Worm (Caenorhabditis elegans) whole organism, L3 larva: ENCODE measurements around the gene alx-1.

Source experiments
- R02D3.7 ChIP-seq: fragments of 150-350 bp; optimal IDR thresholded peaks from 2 replicates; lab custom pipeline; 2014; ENCODE audit warnings: missing biosample characterization, missing genetic modification characterization
- ZK546.5 ChIP-seq: sonication (generic microtip); optimal IDR thresholded peaks from 2 replicates; lab custom pipeline; 2017; ENCODE audit warnings: missing biosample characterization, missing genetic modification characterization
- aly-2 ChIP-seq: fragments of 150-350 bp; optimal IDR thresholded peaks from 2 replicates; lab custom pipeline; 2014; ENCODE audit warnings: missing biosample characterization, missing genetic modification characterization
- ama-1 ChIP-seq: fragments of 150-350 bp; optimal IDR thresholded peaks from 2 replicates; lab custom pipeline; 2018
- ceh-16 ChIP-seq: sonication (generic microtip); optimal IDR thresholded peaks from 2 replicates; lab custom pipeline; 2017; ENCODE audit warnings: missing biosample characterization, missing genetic modification characterization
- ceh-82 ChIP-seq: fragments of 150-350 bp; optimal IDR thresholded peaks from 2 replicates; lab custom pipeline; 2014; ENCODE audit warnings: missing biosample characterization, missing genetic modification characterization
- ceh-9 ChIP-seq: sonication (generic microtip); optimal IDR thresholded peaks from 2 replicates; lab custom pipeline; 2018; ENCODE audit warnings: missing biosample characterization, missing genetic modification characterization
- daf-12 ChIP-seq: fragments of 150-350 bp; optimal IDR thresholded peaks from 2 replicates; lab custom pipeline; 2014; ENCODE audit warnings: missing biosample characterization, missing genetic modification reagents, missing genetic modification characterization
- egl-27 ChIP-seq: sonication (generic microtip); optimal IDR thresholded peaks from 4 replicates; lab custom pipeline; 2017; ENCODE audit warnings: missing biosample characterization, missing genetic modification reagents, missing genetic modification characterization
- elt-1 ChIP-seq: fragments of 150-350 bp; optimal IDR thresholded peaks from 2 replicates; lab custom pipeline; 2014; ENCODE audit warnings: missing biosample characterization, missing genetic modification characterization
- elt-2 ChIP-seq: sonication (generic microtip); optimal IDR thresholded peaks from 2 replicates; lab custom pipeline; 2016; ENCODE audit warnings: missing genetic modification reagents, mild to moderate bottlenecking, missing genetic modification characterization, missing compliant biosample characterization
- elt-3 ChIP-seq, 3 experiments: fragments of 150-350 bp in 1 of 3; sonication (generic microtip) in 2 of 3; optimal IDR thresholded peaks; 2 replicates in 2 of 3; 4 replicates in 1 of 3; lab custom pipeline; 2014 to 2017; ENCODE audit warnings: missing biosample characterization in 3 of 3, missing genetic modification characterization in 3 of 3
- eor-1 ChIP-seq, 2 experiments: fragments of 150-350 bp; optimal IDR thresholded peaks; 2 replicates each; lab custom pipeline; 2014 to 2018; ENCODE audit warnings: missing biosample characterization in 2 of 2, missing genetic modification characterization in 2 of 2
- fkh-10 ChIP-seq: sonication (generic microtip); optimal IDR thresholded peaks from 2 replicates; lab custom pipeline; 2017; ENCODE audit warnings: missing biosample characterization, missing genetic modification reagents, missing genetic modification characterization
- fkh-2 ChIP-seq: fragments of 150-350 bp; optimal IDR thresholded peaks from 2 replicates; lab custom pipeline; 2014; ENCODE audit warnings: missing biosample characterization, missing genetic modification reagents, missing genetic modification characterization
- jun-1 ChIP-seq: fragments of 150-350 bp; optimal IDR thresholded peaks from 2 replicates; lab custom pipeline; 2014; ENCODE audit warnings: missing biosample characterization, missing genetic modification reagents, missing genetic modification characterization
- lin-39 ChIP-seq: fragments of 150-350 bp; optimal IDR thresholded peaks from 2 replicates; lab custom pipeline; 2018; ENCODE audit warnings: missing biosample characterization, missing genetic modification reagents, missing genetic modification characterization
- lsy-12 ChIP-seq: sonication (generic microtip); optimal IDR thresholded peaks from 2 replicates; lab custom pipeline; 2016; ENCODE audit warnings: mild to moderate bottlenecking, missing genetic modification characterization, missing compliant biosample characterization
- mml-1 ChIP-seq: fragments of 150-350 bp; sonication (generic microtip); optimal IDR thresholded peaks from 3 replicates; lab custom pipeline; 2014; ENCODE audit warnings: missing biosample characterization, missing genetic modification characterization
- nfya-1 ChIP-seq: sonication (generic microtip); optimal IDR thresholded peaks from 2 replicates; lab custom pipeline; 2017; ENCODE audit warnings: missing genetic modification characterization, mild to moderate bottlenecking, missing compliant biosample characterization, antibody characterized with exemption, moderate library complexity; ENCODE audit not compliant: insufficient read depth
- nhr-12 ChIP-seq: fragments of 150-350 bp; optimal IDR thresholded peaks from 2 replicates; lab custom pipeline; 2014; ENCODE audit warnings: missing biosample characterization, missing genetic modification characterization
- nhr-25 ChIP-seq: sonication (generic microtip); optimal IDR thresholded peaks from 2 replicates; lab custom pipeline; 2017; ENCODE audit warnings: missing biosample characterization, missing genetic modification characterization
- nhr-43 ChIP-seq: sonication (generic microtip); optimal IDR thresholded peaks from 2 replicates; lab custom pipeline; 2016; ENCODE audit warnings: mild to moderate bottlenecking, missing genetic modification characterization, missing compliant biosample characterization; ENCODE audit not compliant: poor library complexity, severe bottlenecking
- nhr-67 ChIP-seq: fragments of 150-350 bp; optimal IDR thresholded peaks from 2 replicates; lab custom pipeline; 2014; ENCODE audit warnings: missing biosample characterization, missing genetic modification characterization
- nhr-76 ChIP-seq: fragments of 150-350 bp; sonication (generic microtip); optimal IDR thresholded peaks from 5 replicates; lab custom pipeline; 2014; ENCODE audit warnings: missing biosample characterization, missing genetic modification characterization
- nhr-77 ChIP-seq: fragments of 150-350 bp; optimal IDR thresholded peaks from 2 replicates; lab custom pipeline; 2014; ENCODE audit warnings: missing biosample characterization, missing genetic modification characterization
- pha-4 ChIP-seq: fragments of 150-350 bp; optimal IDR thresholded peaks from 2 replicates; lab custom pipeline; 2014; ENCODE audit warnings: missing biosample characterization, missing genetic modification reagents, missing genetic modification characterization
- pqm-1 ChIP-seq: fragments of 150-350 bp; optimal IDR thresholded peaks from 2 replicates; lab custom pipeline; 2017; ENCODE audit warnings: missing biosample characterization, missing genetic modification characterization, inconsistent platforms
- skn-1 ChIP-seq: fragments of 150-350 bp; optimal IDR thresholded peaks from 2 replicates; lab custom pipeline; 2014; ENCODE audit warnings: missing biosample characterization, missing genetic modification characterization
- unc-39 ChIP-seq: sonication (generic microtip); optimal IDR thresholded peaks from 4 replicates; lab custom pipeline; 2017; ENCODE audit warnings: missing biosample characterization, missing genetic modification characterization
- unc-62 ChIP-seq: fragments of 150-350 bp; sonication (generic microtip); optimal IDR thresholded peaks from 4 replicates; lab custom pipeline; 2014; ENCODE audit warnings: missing biosample characterization, missing genetic modification reagents, missing genetic modification characterization
- zag-1 ChIP-seq: fragments of 150-350 bp; optimal IDR thresholded peaks from 2 replicates; lab custom pipeline; 2014; ENCODE audit warnings: missing biosample characterization, missing genetic modification characterization
- ztf-4 ChIP-seq: fragments of 150-350 bp; optimal IDR thresholded peaks from 2 replicates; lab custom pipeline; 2014; ENCODE audit warnings: missing biosample characterization, missing genetic modification characterization

The alx-1 gene

DNA sequence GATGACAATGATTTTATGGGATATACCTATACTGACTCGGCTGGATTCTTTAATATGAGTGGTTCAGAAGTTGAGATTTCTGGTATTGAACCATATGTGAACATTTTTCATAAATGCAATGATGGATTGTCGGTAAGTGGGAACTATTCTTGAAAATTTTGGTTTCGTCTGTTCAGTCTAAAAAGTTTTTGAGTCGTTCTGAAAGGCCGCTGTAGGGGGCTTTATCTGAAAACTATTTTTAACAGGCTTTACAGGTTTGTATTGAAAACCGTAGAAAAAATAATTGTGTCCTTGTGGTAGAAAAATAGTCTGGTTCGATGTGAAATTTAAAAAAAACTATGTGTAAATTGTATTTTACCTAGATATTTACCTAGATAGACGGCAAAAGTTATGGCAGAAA, 27.6 kb upstream of the alx-1 start:
- TF ChIP-seq ceh-82 (tag; lab: Kevin White, UChicago) (no peak), ceh-9 (tag; lab: Kevin White, UChicago) (no peak), egl-27 (no peak), ceh-16 (tag; lab: Kevin White, UChicago) (no peak), ZK546.5 (tag; lab: Kevin White, UChicago) (no peak), skn-1 (tag; lab: Kevin White, UChicago) (no peak), fkh-2 (tag; lab: Kevin White, UChicago) (no peak), elt-1 (tag; lab: Kevin White, UChicago) (no peak), unc-39 (tag; lab: Kevin White, UChicago) (no peak), nhr-25 (tag; lab: Kevin White, UChicago) (no peak), nhr-76 (no peak), lin-39 (no peak)
- TF ChIP-seq, all 47 proteins: peak for 0

DNA sequence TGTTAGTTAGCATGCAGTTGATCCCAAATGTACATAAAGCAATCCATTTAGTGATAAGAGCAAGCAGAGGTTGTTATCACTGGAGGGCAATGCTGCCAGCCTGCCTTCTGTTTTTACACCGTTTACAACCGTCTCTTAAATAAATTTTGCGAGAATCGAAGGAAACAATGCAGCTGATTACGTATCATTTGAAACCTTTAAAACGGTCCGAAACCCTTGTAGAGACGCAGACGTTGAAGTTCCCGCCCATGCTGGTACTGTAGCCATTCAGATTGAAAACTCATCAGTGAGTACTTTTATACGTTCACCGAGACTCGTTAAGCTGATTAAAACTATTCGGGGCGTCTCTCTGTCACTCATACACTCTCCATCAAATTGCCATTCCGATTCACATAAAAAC, 26.7 kb upstream of the alx-1 start:
- TF ChIP-seq eor-1 (tag; optimal IDR thresholded peaks at IDR 0.05; lab: Kevin White, UChicago) (no peak), pha-4 (tag; lab: Kevin White, UChicago) (peak; percentile 47), jun-1 (tag; lab: Kevin White, UChicago) (peak; percentile 40), lsy-12 (tag; lab: Kevin White, UChicago) (no peak), pqm-1 (peak; percentile 92), elt-2 (peak; percentile 98), nfya-1 (peak; percentile 53)

DNA sequence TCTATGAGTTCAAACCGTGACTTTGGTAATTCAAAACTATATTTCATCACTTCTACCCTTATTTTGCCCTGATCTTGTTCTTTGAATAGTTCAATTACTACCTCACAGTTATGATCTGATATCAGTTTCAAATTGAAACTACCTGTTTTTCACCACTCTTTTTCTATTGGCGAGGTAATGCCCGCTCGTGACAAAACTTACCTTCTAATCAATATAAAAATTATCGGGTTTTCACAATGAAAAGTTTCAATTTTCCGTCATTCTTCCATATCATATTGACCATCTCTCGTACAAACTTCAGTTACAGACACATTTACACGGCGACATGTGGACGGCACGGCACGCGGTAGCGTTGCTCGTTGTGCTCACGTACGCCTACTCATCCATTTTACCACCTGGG, 25.1 kb upstream of the alx-1 start, which contains the start of gene dec-7:
Gene dec-7, plus strand, starts transcription at position 308 of the 400 bp plus-strand sequence.
- TF ChIP-seq pha-4 (tag; lab: Kevin White, UChicago) (peak; percentile 2), nhr-67 (tag; lab: Kevin White, UChicago) (no peak), elt-2 (peak; percentile 45)

- TF ChIP-seq R02D3.7 (tag; lab: Kevin White, UChicago) (no peak), ZK546.5 (tag; lab: Kevin White, UChicago) (no peak), unc-39 (tag; lab: Kevin White, UChicago) (no peak), fkh-10 (no peak), pha-4 (tag; lab: Kevin White, UChicago) (no peak)
Observed at ce11 chrIII:9941020-9941674, 16.0 kb upstream of the alx-1 start, which contains the start of the genes K03H1.9 and K03H1.12. TSS of gene K03H1.9 (minus strand) at chrIII:9941490. TSS of gene K03H1.12 (plus strand) at chrIII:9941624.

ce11 chrIII:9944723-9945122, 12.4 kb upstream of the alx-1 start, which contains the start of gene gln-2:
TSS of gene gln-2 (minus strand) at chrIII:9944823.
- TF ChIP-seq nhr-67 (tag; lab: Kevin White, UChicago), result no peak
- no peak for TF ChIP-seq unc-62
- no peak for TF ChIP-seq zag-1 (tag; lab: Kevin White, UChicago)
- no peak for TF ChIP-seq elt-3 (tag; optimal IDR thresholded peaks at IDR 0.05; lab: Kevin White, UChicago)
- TF ChIP-seq nhr-12 (tag; lab: Kevin White, UChicago), result no peak
- no peak for TF ChIP-seq nhr-25 (tag; lab: Kevin White, UChicago)
- no peak for TF ChIP-seq nhr-77 (tag; lab: Kevin White, UChicago)
- TF ChIP-seq R02D3.7 (tag; lab: Kevin White, UChicago), result no peak
- no peak for TF ChIP-seq mml-1 (tag; lab: Kevin White, UChicago)
- no peak for TF ChIP-seq fkh-2 (tag; lab: Kevin White, UChicago)
- no peak for TF ChIP-seq daf-12 (tag; lab: Kevin White, UChicago)
- no peak for TF ChIP-seq ceh-9 (tag; lab: Kevin White, UChicago)
- no peak for TF ChIP-seq eor-1 (tag; optimal IDR thresholded peaks at IDR 0.05; lab: Kevin White, UChicago)
- TF ChIP-seq ztf-4 (tag; lab: Kevin White, UChicago), result no peak
- no peak for TF ChIP-seq ZK546.5 (tag; lab: Kevin White, UChicago)
- TF ChIP-seq elt-1 (tag; lab: Kevin White, UChicago), result no peak
- TF ChIP-seq skn-1 (tag; lab: Kevin White, UChicago), result no peak
- TF ChIP-seq ama-1 (lab: Kevin White, UChicago), result no peak
- TF ChIP-seq aly-2 (tag; lab: Kevin White, UChicago), result no peak
- no peak for TF ChIP-seq nhr-43 (tag; lab: Kevin White, UChicago)
- TF ChIP-seq, all 47 proteins: peak for 0
